Fruit fly (Drosophila melanogaster): Measurements from ENCODE around the gene CG7840.

Gene CG7840

dm6 chr2L:8274958-8275584 lies 30.3 kb upstream of the CG7840 start (continued):
- TF ChIP-seq CG1832 (GFP tag; optimal IDR thresholded peaks at IDR 0.05) (no peak), nerfin-1 (tag; optimal IDR thresholded peaks at IDR 0.05) (peak; percentile 56), sim (GFP tag; IDR thresholded peaks at IDR 0.05) (peak; percentile 51; the same call in 1 of the 2 replicates), CG12769 (tag; optimal IDR thresholded peaks at IDR 0.05) (no peak), lmd (GFP tag; IDR thresholded peaks at IDR 0.05) (peak; percentile 69), CG17328 (GFP tag; IDR thresholded peaks at IDR 0.05) (peak; percentile 71), CG17802 (tag; optimal IDR thresholded peaks at IDR 0.05) (peak; percentile 29), ranshi (GFP tag; IDR thresholded peaks at IDR 0.05) (peak; percentile 53; the same call in 1 of the 2 replicates), fu2 (GFP tag; optimal IDR thresholded peaks at IDR 0.05) (no peak), gce (GFP tag; IDR thresholded peaks at IDR 0.05) (no peak), CG9932 (GFP tag; IDR thresholded peaks at IDR 0.05) (no peak), ssp (GFP tag; IDR thresholded peaks at IDR 0.05) (no peak), dmrt11E (tag; optimal IDR thresholded peaks at IDR 0.05) (peak; percentile 88), CG15601 (tag; optimal IDR thresholded peaks at IDR 0.05) (peak; percentile 58), CG6654 (GFP tag; optimal IDR thresholded peaks at IDR 0.05) (no peak), CG11456 (GFP tag; IDR thresholded peaks at IDR 0.05) (no peak), CG7745 (tag; optimal IDR thresholded peaks at IDR 0.05) (peak; percentile 49), Neu2 (GFP tag; optimal IDR thresholded peaks at IDR 0.05; ENCODE audit: borderline replicate concordance) (no peak), CG12942 (GFP tag; optimal IDR thresholded peaks at IDR 0.05) (peak; percentile 19), pzg (GFP tag; optimal IDR thresholded peaks at IDR 0.05) (no peak), CG33213 (GFP tag; optimal IDR thresholded peaks at IDR 0.05) (no peak), NC2α (GFP tag; optimal IDR thresholded peaks at IDR 0.05) (no peak), Antp (GFP tag; optimal IDR thresholded peaks at IDR 0.05) (no peak), BtbVII (GFP tag; optimal IDR thresholded peaks at IDR 0.05) (peak; percentile 22), zen2 (GFP tag; IDR thresholded peaks at IDR 0.05; ENCODE audit: partially characterized antibody) (no peak), Sox102F (GFP tag; optimal IDR thresholded peaks at IDR 0.05) (peak; percentile 76), eve (GFP tag; optimal IDR thresholded peaks at IDR 0.05) (peak in 1 of 2 experiments; percentile 64), vvl (GFP tag; IDR thresholded peaks at IDR 0.05) (peak; percentile 79), E2f1 (GFP tag; IDR thresholded peaks at IDR 0.05) (peak; percentile 37; the same call in 1 of the 2 replicates), CG9876 (GFP tag; optimal IDR thresholded peaks at IDR 0.05) (no peak), CG7271 (tag; optimal IDR thresholded peaks at IDR 0.05) (peak; percentile 85), pb (GFP tag; optimal IDR thresholded peaks at IDR 0.05) (no peak), CG14050 (GFP tag; IDR thresholded peaks at IDR 0.05) (peak; percentile 52; the same call in 2 of the 3 replicates), CG9797 (GFP tag; optimal IDR thresholded peaks at IDR 0.05) (no peak), Abd-B (GFP tag; optimal IDR thresholded peaks at IDR 0.05) (peak; percentile 23), Dbx (GFP tag; IDR thresholded peaks at IDR 0.05) (no peak), CG4282 (GFP tag; optimal IDR thresholded peaks at IDR 0.05) (no peak), gcm (GFP tag; optimal IDR thresholded peaks at IDR 0.05) (peak; percentile 78), CG2889 (GFP tag; IDR thresholded peaks at IDR 0.05) (peak; percentile 26; the same call in 1 of the 3 replicates), Mes4 (GFP tag; optimal IDR thresholded peaks at IDR 0.05) (no peak), CG9727 (GFP tag; optimal IDR thresholded peaks at IDR 0.05) (peak; percentile 86), HHEX (GFP tag; optimal IDR thresholded peaks at IDR 0.05) (peak; percentile 34), CG6854 (GFP tag; optimal IDR thresholded peaks at IDR 0.05) (peak; percentile 42), Spps (tag; optimal IDR thresholded peaks at IDR 0.05) (peak; percentile 54), gsb-n (tag; optimal IDR thresholded peaks at IDR 0.05) (peak; percentile 84), Bteb2 (GFP tag; optimal IDR thresholded peaks at IDR 0.05) (peak; percentile 19), Hsf (GFP tag; optimal IDR thresholded peaks at IDR 0.05) (peak; percentile 67), wdn (GFP tag; IDR thresholded peaks at IDR 0.05) (no peak), CG8359 (GFP tag; optimal IDR thresholded peaks at IDR 0.05; ENCODE audit: borderline replicate concordance) (peak; percentile 46), sima (GFP tag; optimal IDR thresholded peaks at IDR 0.05) (no peak)

Data from whole organism, embryonic.